Worm (Caenorhabditis elegans): ENCODE results near the gene C15H11.1.

C15H11.1 gene

DNA sequence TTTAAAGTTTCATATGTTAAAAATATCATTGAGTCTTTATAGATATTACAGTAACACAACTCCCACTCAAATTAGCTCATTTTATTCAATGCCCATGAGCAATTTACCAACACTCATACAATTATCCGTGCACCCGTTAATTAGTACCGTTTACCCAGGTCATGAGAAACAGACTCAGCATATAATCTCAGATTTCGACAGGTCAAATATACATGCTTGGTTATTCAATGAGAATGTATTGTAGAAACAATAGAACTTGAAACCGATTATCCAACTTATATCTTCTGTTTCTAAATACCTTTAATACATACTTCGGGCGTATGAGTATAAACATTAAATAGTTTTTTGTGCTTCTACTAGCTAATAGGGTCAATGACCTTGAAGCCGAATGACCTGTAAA is 42.6 kb downstream of the C15H11.1 start:
- no peak for TF ChIP-seq klf-2 (GFP tag; conservative IDR thresholded peaks at IDR 0.05)
- TF ChIP-seq tab-1 (GFP tag; IDR thresholded peaks at IDR 0.05), result no peak
- no peak for TF ChIP-seq flt-1 (GFP tag; IDR thresholded peaks at IDR 0.05)
- TF ChIP-seq ref-1 (GFP tag; conservative IDR thresholded peaks at IDR 0.05), result no peak
- no peak for TF ChIP-seq T22C8.4 (GFP tag; IDR thresholded peaks at IDR 0.05)
- no peak for TF ChIP-seq med-1 (GFP tag; optimal IDR thresholded peaks at IDR 0.05; ENCODE audit: insufficient read depth)
- no peak for TF ChIP-seq cog-1 (tag; optimal IDR thresholded peaks at IDR 0.05)
- TF ChIP-seq ztf-23 (GFP tag; IDR thresholded peaks at IDR 0.05), result no peak
- TF ChIP-seq ztf-29 (GFP tag; IDR thresholded peaks at IDR 0.05), result no peak

- no peak for TF ChIP-seq flt-1 (GFP tag; IDR thresholded peaks at IDR 0.05)
- TF ChIP-seq ref-1 (GFP tag; conservative IDR thresholded peaks at IDR 0.05), result no peak
- no peak for TF ChIP-seq T22C8.4 (GFP tag; IDR thresholded peaks at IDR 0.05)
Observed at ce11 chrV:14437355-14437754, 43.8 kb downstream of the C15H11.1 start.

ce11 chrV:14438099-14438739 is 44.6 kb downstream of the C15H11.1 start:
- no peak for TF ChIP-seq T22C8.4 (GFP tag; IDR thresholded peaks at IDR 0.05)
- no peak for TF ChIP-seq cog-1 (tag; optimal IDR thresholded peaks at IDR 0.05)
- TF ChIP-seq flt-1 (GFP tag; IDR thresholded peaks at IDR 0.05), result no peak
- TF ChIP-seq ref-1 (GFP tag; conservative IDR thresholded peaks at IDR 0.05), result no peak
- no peak for TF ChIP-seq tab-1 (GFP tag; IDR thresholded peaks at IDR 0.05)
- TF ChIP-seq ztf-29 (GFP tag; IDR thresholded peaks at IDR 0.05), result no peak
- no peak for TF ChIP-seq klf-2 (GFP tag; conservative IDR thresholded peaks at IDR 0.05)
- no peak for TF ChIP-seq ztf-23 (GFP tag; IDR thresholded peaks at IDR 0.05)
- TF ChIP-seq med-1 (GFP tag; optimal IDR thresholded peaks at IDR 0.05; ENCODE audit: insufficient read depth), result no peak

ce11 chrV:14439236-14439635 is 45.6 kb downstream of the C15H11.1 start:
- TF ChIP-seq cog-1 (tag; optimal IDR thresholded peaks at IDR 0.05), result no peak
- no peak for TF ChIP-seq med-1 (GFP tag; optimal IDR thresholded peaks at IDR 0.05; ENCODE audit: insufficient read depth)
- no peak for TF ChIP-seq ref-1 (GFP tag; conservative IDR thresholded peaks at IDR 0.05)
- TF ChIP-seq ztf-29 (GFP tag; IDR thresholded peaks at IDR 0.05), result no peak
- no peak for TF ChIP-seq klf-2 (GFP tag; conservative IDR thresholded peaks at IDR 0.05)
- TF ChIP-seq T22C8.4 (GFP tag; IDR thresholded peaks at IDR 0.05), result no peak
- no peak for TF ChIP-seq tab-1 (GFP tag; IDR thresholded peaks at IDR 0.05)
- TF ChIP-seq flt-1 (GFP tag; IDR thresholded peaks at IDR 0.05), result no peak
- TF ChIP-seq ztf-23 (GFP tag; IDR thresholded peaks at IDR 0.05), result no peak

DNA sequence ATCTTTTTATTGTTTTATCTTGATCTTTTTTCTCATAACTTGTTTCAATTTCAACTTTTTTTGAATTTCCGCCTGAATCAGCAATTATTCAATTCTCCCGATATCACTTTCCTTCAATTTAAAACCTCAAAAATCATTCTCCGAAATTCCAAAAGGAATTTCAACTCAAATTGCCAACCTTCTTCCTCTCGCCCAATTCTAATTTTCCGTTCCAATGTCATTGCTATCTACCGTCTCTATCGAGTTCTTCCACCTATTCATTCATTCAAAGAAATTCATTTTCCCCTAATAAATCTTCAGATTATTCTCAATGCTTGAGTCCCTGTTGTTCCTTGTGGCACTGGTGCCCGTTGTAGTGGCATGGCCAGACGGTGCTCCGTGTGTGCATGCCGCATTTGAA is 47.2 kb downstream of the C15H11.1 start, which contains the start of gene F23B12.4:
F23B12.4 (plus strand) TSS at position 301 of the 400 bp plus-strand sequence.
- no peak for TF ChIP-seq klf-2 (GFP tag; conservative IDR thresholded peaks at IDR 0.05)
- TF ChIP-seq T22C8.4 (GFP tag; IDR thresholded peaks at IDR 0.05), result no peak
- no peak for TF ChIP-seq med-1 (GFP tag; optimal IDR thresholded peaks at IDR 0.05; ENCODE audit: insufficient read depth)
- TF ChIP-seq ztf-23 (GFP tag; IDR thresholded peaks at IDR 0.05), result no peak
- TF ChIP-seq tab-1 (GFP tag; IDR thresholded peaks at IDR 0.05), result no peak
- TF ChIP-seq flt-1 (GFP tag; IDR thresholded peaks at IDR 0.05), result no peak
- TF ChIP-seq ztf-29 (GFP tag; IDR thresholded peaks at IDR 0.05), result no peak
- no peak for TF ChIP-seq ref-1 (GFP tag; conservative IDR thresholded peaks at IDR 0.05)
- no peak for TF ChIP-seq cog-1 (tag; optimal IDR thresholded peaks at IDR 0.05)

- TF ChIP-seq ztf-23 (GFP tag; IDR thresholded peaks at IDR 0.05) (peak; percentile 63), tab-1 (GFP tag; IDR thresholded peaks at IDR 0.05) (0 out of 2 replicates have a peak, but pooled peaks have one; percentile 14)
Observed at ce11 chrV:14443471-14444015, 49.9 kb downstream of the C15H11.1 start.
